Worm (Caenorhabditis elegans): ENCODE measurements around the gene frpr-18.
A peak's percentile ranks its signal among the peaks of the same experiment; 100 is the strongest.

Gene frpr-18

DNA sequence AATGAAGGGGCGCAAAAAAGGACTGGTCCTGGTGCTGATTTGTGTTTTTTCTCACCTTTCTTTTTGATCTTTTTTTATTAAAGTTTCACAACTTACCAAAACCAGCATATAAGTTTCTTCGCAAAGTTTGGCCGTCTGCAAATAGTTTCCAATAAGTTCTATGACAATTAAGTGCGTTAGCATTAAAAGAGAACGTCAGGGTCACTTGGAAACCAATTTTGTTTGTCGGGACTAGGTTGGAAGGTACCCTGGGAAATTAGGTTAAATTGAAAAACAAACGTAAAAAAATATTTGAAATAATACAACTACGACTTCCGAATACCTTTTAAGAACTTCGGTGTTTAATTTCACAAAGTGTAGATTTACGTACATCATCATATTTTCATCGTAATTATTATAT, 8.5 kb downstream of the frpr-18 start:
- TF ChIP-seq lir-1 (GFP tag; conservative IDR thresholded peaks at IDR 0.05), result no peak

DNA sequence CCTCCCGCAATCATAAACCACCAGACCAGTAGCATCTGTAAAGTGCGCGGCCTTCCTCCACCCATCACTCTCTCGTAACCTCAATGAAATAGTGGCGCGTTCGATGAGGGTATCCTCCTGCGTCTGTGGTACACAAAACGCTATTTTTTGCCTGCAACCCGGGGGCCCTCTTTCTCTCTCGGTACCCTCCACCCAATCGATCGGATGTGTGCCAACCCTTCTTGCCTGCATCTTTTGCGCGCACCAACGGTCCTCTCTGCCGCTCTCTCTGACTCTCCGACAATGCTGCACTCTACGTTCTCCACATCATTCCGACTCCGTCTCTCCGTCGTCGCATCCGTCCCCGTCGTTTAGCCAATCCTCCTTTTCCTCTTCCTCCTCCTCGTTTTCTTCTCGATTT, 9.4 kb downstream of the frpr-18 start:
- no peak for TF ChIP-seq attf-6 (GFP tag; IDR thresholded peaks at IDR 0.05)
- TF ChIP-seq F57C9.4 (tag; optimal IDR thresholded peaks at IDR 0.05), result no peak
- no peak for TF ChIP-seq hrde-1 (tag; optimal IDR thresholded peaks at IDR 0.05; ENCODE audit: borderline replicate concordance)
- TF ChIP-seq lir-1 (GFP tag; conservative IDR thresholded peaks at IDR 0.05), result no peak
- TF ChIP-seq him-1 (tag; optimal IDR thresholded peaks at IDR 0.05), result no peak
- TF ChIP-seq ztf-28 (GFP tag; IDR thresholded peaks at IDR 0.05), result no peak
- TF ChIP-seq T07F8.4 (tag; optimal IDR thresholded peaks at IDR 0.05), result no peak
- peak in 1 of 3 experiments; percentile 52 for TF ChIP-seq lin-35 (GFP tag; optimal IDR thresholded peaks at IDR 0.05)
- peak; percentile 60; the same call in 1 of the 2 replicates for TF ChIP-seq pbrm-1 (GFP tag; IDR thresholded peaks at IDR 0.05)
- TF ChIP-seq Y95B8A.8 (GFP tag; IDR thresholded peaks at IDR 0.05), result no peak
- peak; percentile 35; the same call in 1 of the 2 replicates for TF ChIP-seq ztf-6 (GFP tag; IDR thresholded peaks at IDR 0.05)
- no peak for TF ChIP-seq attf-3 (GFP tag; conservative IDR thresholded peaks at IDR 0.05)
- no peak for TF ChIP-seq ccch-3 (GFP tag; optimal IDR thresholded peaks at IDR 0.05)
- TF ChIP-seq die-1 (tag; optimal IDR thresholded peaks at IDR 0.05), result peak; percentile 56
- TF ChIP-seq snpc-1.3 (tag; optimal IDR thresholded peaks at IDR 0.05; ENCODE audit: insufficient read depth), result no peak
- TF ChIP-seq efl-1 (GFP tag; optimal IDR thresholded peaks at IDR 0.05), result no peak
- no peak for TF ChIP-seq Y56A3A.18 (GFP tag; IDR thresholded peaks at IDR 0.05)
- no peak for TF ChIP-seq cebp-1 (GFP tag; IDR thresholded peaks at IDR 0.05)
- TF ChIP-seq cebp-1 (tag; optimal IDR thresholded peaks at IDR 0.05), result peak; percentile 76
- TF ChIP-seq rcor-1 (GFP tag; IDR thresholded peaks at IDR 0.05), result peak; percentile 67
- TF ChIP-seq lag-1 (GFP tag; IDR thresholded peaks at IDR 0.05), result no peak
- TF ChIP-seq sea-2 (GFP tag; IDR thresholded peaks at IDR 0.05), result no peak
- no peak for TF ChIP-seq tlf-1 (GFP tag; optimal IDR thresholded peaks at IDR 0.05)
- TF ChIP-seq ztf-26 (tag; optimal IDR thresholded peaks at IDR 0.05), result peak; percentile 34
- no peak for TF ChIP-seq ZK185.1 (tag; optimal IDR thresholded peaks at IDR 0.05; ENCODE audit: poor library complexity, severe bottlenecking)
- TF ChIP-seq ztf-22 (GFP tag; optimal IDR thresholded peaks at IDR 0.05), result no peak
- TF ChIP-seq D2030.7 (GFP tag; IDR thresholded peaks at IDR 0.05), result no peak
- TF ChIP-seq F10E7.11 (tag; optimal IDR thresholded peaks at IDR 0.05), result no peak
- peak; percentile 71; the same call in 1 of the 2 replicates for TF ChIP-seq egrh-3 (GFP tag; IDR thresholded peaks at IDR 0.05)
- no peak for TF ChIP-seq cebp-2 (GFP tag; IDR thresholded peaks at IDR 0.05)
- TF ChIP-seq hlh-26 (GFP tag; conservative IDR thresholded peaks at IDR 0.05), result no peak
- no peak for TF ChIP-seq B0261.1 (tag; optimal IDR thresholded peaks at IDR 0.05)
- TF ChIP-seq ceh-91 (GFP tag; IDR thresholded peaks at IDR 0.05), result no peak
- TF ChIP-seq ceh-27 (GFP tag; optimal IDR thresholded peaks at IDR 0.05), result peak; percentile 78
- TF ChIP-seq K12H6.12 (tag; optimal IDR thresholded peaks at IDR 0.05), result peak; percentile 87
- TF ChIP-seq hmg-20 (GFP tag; IDR thresholded peaks at IDR 0.05), result no peak
- no peak for TF ChIP-seq F22D6.2 (tag; optimal IDR thresholded peaks at IDR 0.05)
- TF ChIP-seq tbp1 (GFP tag; optimal IDR thresholded peaks at IDR 0.05), result no peak
- TF ChIP-seq F49E8.2 (tag; optimal IDR thresholded peaks at IDR 0.05; ENCODE audit: insufficient read depth), result no peak
- no peak for TF ChIP-seq F39B2.1 (GFP tag; IDR thresholded peaks at IDR 0.05)
- no peak for TF ChIP-seq ceh-79 (tag; optimal IDR thresholded peaks at IDR 0.05)
- TF ChIP-seq T26A5.8 (tag; optimal IDR thresholded peaks at IDR 0.05), result no peak
- TF ChIP-seq rec-8 (tag; optimal IDR thresholded peaks at IDR 0.05), result peak in 1 of 2 experiments; percentile 8
- TF ChIP-seq F37B4.10 (GFP tag; IDR thresholded peaks at IDR 0.05), result no peak
- no peak for TF ChIP-seq B0019.2 (GFP tag; conservative IDR thresholded peaks at IDR 0.05)
- no peak for TF ChIP-seq atf-7 (tag; optimal IDR thresholded peaks at IDR 0.05)
- no peak for TF ChIP-seq mxl-1 (tag; optimal IDR thresholded peaks at IDR 0.05)
